Fruit fly (Drosophila melanogaster) whole organism, adult: Measurements from ENCODE around the gene Polr3H.
A peak's percentile ranks its signal among the peaks of the same experiment; 100 is the strongest.

Experiments
- CG11617 ChIP-seq: fragments of 200-800 bp; sonication (Bioruptor generic); optimal IDR thresholded peaks from 2 replicates; lab custom pipeline; 2017; ENCODE audit warnings: mild to moderate bottlenecking, missing biosample characterization, missing genetic modification reagents, missing genetic modification characterization
- CG12768 ChIP-seq: fragments of 200-800 bp; sonication (Bioruptor generic); optimal IDR thresholded peaks from 2 replicates; lab custom pipeline; 2017; ENCODE audit warnings: missing biosample characterization, missing genetic modification characterization, mild to moderate bottlenecking, moderate library complexity, missing genetic modification reagents
- CG14711 ChIP-seq: fragments of 200-800 bp; sonication (Bioruptor generic); optimal IDR thresholded peaks from 2 replicates; lab custom pipeline; 2018; ENCODE audit warnings: missing biosample characterization, mild to moderate bottlenecking, missing genetic modification characterization, moderate library complexity
- CG1620 ChIP-seq: fragments of 200-800 bp; sonication (Bioruptor generic); optimal IDR thresholded peaks from 2 replicates; lab custom pipeline; 2016; ENCODE audit warnings: missing biosample characterization, missing genetic modification characterization
- CG33017 ChIP-seq: fragments of 200-800 bp; sonication (Bioruptor generic); optimal IDR thresholded peaks from 2 replicates; lab custom pipeline; 2018; ENCODE audit warnings: missing biosample characterization, mild to moderate bottlenecking, missing genetic modification characterization, moderate library complexity
- CG5204 ChIP-seq: fragments of 200-800 bp; sonication (Bioruptor generic); optimal IDR thresholded peaks from 2 replicates; lab custom pipeline; 2016; ENCODE audit warnings: missing biosample characterization, missing genetic modification characterization
- CG7045 ChIP-seq: fragments of 200-800 bp; sonication (Bioruptor generic); optimal IDR thresholded peaks from 2 replicates; lab custom pipeline; 2017; ENCODE audit warnings: missing biosample characterization, mild to moderate bottlenecking, missing genetic modification characterization
- CG7101 ChIP-seq: fragments of 200-800 bp; sonication (Bioruptor generic); optimal IDR thresholded peaks from 2 replicates; lab custom pipeline; 2018; ENCODE audit warnings: missing biosample characterization, mild to moderate bottlenecking, missing genetic modification characterization, moderate library complexity
- Clk ChIP-seq: fragments of 200-800 bp; sonication (Bioruptor generic); optimal IDR thresholded peaks from 2 replicates; lab custom pipeline; 2017; ENCODE audit warnings: missing biosample characterization, missing genetic modification characterization
- Crg-1 ChIP-seq: fragments of 200-800 bp; sonication (Bioruptor generic); optimal IDR thresholded peaks from 2 replicates; lab custom pipeline; 2016; ENCODE audit warnings: missing biosample characterization, missing genetic modification characterization
- Hr96 ChIP-seq: fragments of 200-800 bp; sonication (Bioruptor generic); optimal IDR thresholded peaks from 2 replicates; lab custom pipeline; 2016; ENCODE audit warnings: missing biosample characterization, missing genetic modification characterization
- Mnt ChIP-seq: fragments of 200-800 bp; sonication (Bioruptor generic); optimal IDR thresholded peaks from 2 replicates; lab custom pipeline; 2016; ENCODE audit warnings: missing biosample characterization, mild to moderate bottlenecking, missing genetic modification characterization
- bab1 ChIP-seq: fragments of 200-800 bp; sonication (Bioruptor generic); optimal IDR thresholded peaks from 3 replicates; lab custom pipeline; 2019; ENCODE audit warnings: missing biosample characterization, mild to moderate bottlenecking, missing genetic modification characterization, moderate library complexity
- cic ChIP-seq: fragments of 200-800 bp; sonication (Bioruptor generic); optimal IDR thresholded peaks from 2 replicates; lab custom pipeline; 2017; ENCODE audit warnings: missing biosample characterization, mild to moderate bottlenecking, missing genetic modification characterization, moderate library complexity
- cnc ChIP-seq, 2 experiments: fragments of >200 bp; optimal IDR thresholded peaks; 2 replicates each; lab custom pipeline; 2017
- kay ChIP-seq: fragments of 200-800 bp; sonication (Bioruptor generic); peaks from one replicate; lab custom pipeline; 2016; ENCODE audit warnings: missing biosample characterization, missing genetic modification characterization, borderline replicate concordance
- ovo ChIP-seq: fragments of 200-800 bp; sonication (Bioruptor generic); optimal IDR thresholded peaks from 2 replicates; lab custom pipeline; 2016; ENCODE audit warnings: missing biosample characterization, missing genetic modification characterization
- pad ChIP-seq: fragments of 200-800 bp; sonication (Bioruptor generic); optimal IDR thresholded peaks from 3 replicates; lab custom pipeline; 2017; ENCODE audit warnings: missing biosample characterization, missing genetic modification characterization, mild to moderate bottlenecking, moderate library complexity, missing genetic modification reagents
- tj ChIP-seq: fragments of 200-800 bp; sonication (Bioruptor generic); optimal IDR thresholded peaks from 3 replicates; lab custom pipeline; 2017; ENCODE audit warnings: missing biosample characterization, mild to moderate bottlenecking, missing genetic modification characterization, moderate library complexity
- toe ChIP-seq: fragments of 200-800 bp; sonication (Bioruptor generic); optimal IDR thresholded peaks from 2 replicates; lab custom pipeline; 2016; ENCODE audit warnings: missing biosample characterization, missing genetic modification characterization

The Polr3H gene

dm6 chr3L:11656189-11656588 is 7.6 kb downstream of the Polr3H start:
- peak; percentile 64 for TF ChIP-seq CG7045 (GFP tag; lab: Kevin White, UChicago)
- TF ChIP-seq CG5204 (GFP tag; lab: Kevin White, UChicago): peak; percentile 52
- peak; percentile 51 for TF ChIP-seq toe (GFP tag; lab: Kevin White, UChicago)
- no peak for TF ChIP-seq cic
- no peak for TF ChIP-seq Crg-1 (GFP tag; lab: Kevin White, UChicago)
- TF ChIP-seq Mnt (GFP tag; lab: Kevin White, UChicago): peak; percentile 3
- no peak for TF ChIP-seq bab1 (GFP tag; lab: Kevin White, UChicago)
- TF ChIP-seq CG7101: peak; percentile 66
- peak; percentile 35 for TF ChIP-seq Hr96 (GFP tag; lab: Kevin White, UChicago)
- no peak for TF ChIP-seq ovo (GFP tag; lab: Kevin White, UChicago)
- TF ChIP-seq pad (GFP tag; lab: Kevin White, UChicago): peak; percentile 10
- peak; percentile 75 for TF ChIP-seq CG12768
- no peak for TF ChIP-seq cnc (optimal IDR thresholded peaks at IDR 0.05; lab: Kevin White, UChicago)
- TF ChIP-seq CG11617 (GFP tag; lab: Kevin White, UChicago): peak; percentile 1
- TF ChIP-seq CG14711: peak; percentile 62
- peak; percentile 77 for TF ChIP-seq CG33017
- no peak for TF ChIP-seq CG1620 (GFP tag; lab: Kevin White, UChicago)
- no peak for TF ChIP-seq tj (GFP tag; lab: Kevin White, UChicago)
- TF ChIP-seq kay (GFP tag; lab: Kevin White, UChicago): no peak
- peak; percentile 40 for TF ChIP-seq Clk (GFP tag; lab: Kevin White, UChicago)

dm6 chr3L:11678313-11678817 is 29.8 kb downstream of the Polr3H start:
- TF ChIP-seq CG33017: no peak
- TF ChIP-seq Hr96 (GFP tag; lab: Kevin White, UChicago): no peak
- no peak for TF ChIP-seq toe (GFP tag; lab: Kevin White, UChicago)
- no peak for TF ChIP-seq ovo (GFP tag; lab: Kevin White, UChicago)
- no peak for TF ChIP-seq kay (GFP tag; lab: Kevin White, UChicago)
- TF ChIP-seq bab1 (GFP tag; lab: Kevin White, UChicago): no peak
- no peak for TF ChIP-seq cic
- TF ChIP-seq CG14711: no peak

dm6 chr3L:11680298-11680697 is 31.7 kb downstream of the Polr3H start, which contains the start of gene CG32085:
Gene CG32085, minus strand, starts transcription at chr3L:11680344.
- TF ChIP-seq CG5204 (GFP tag; lab: Kevin White, UChicago) (no peak), CG14711 (peak; percentile 4), cnc (optimal IDR thresholded peaks at IDR 0.05; lab: Kevin White, UChicago) (no peak), CG33017 (no peak), bab1 (GFP tag; lab: Kevin White, UChicago) (no peak), Clk (GFP tag; lab: Kevin White, UChicago) (peak; percentile 8), CG1620 (GFP tag; lab: Kevin White, UChicago) (no peak), CG12768 (peak; percentile 41), CG7101 (no peak), tj (GFP tag; lab: Kevin White, UChicago) (no peak), CG7045 (GFP tag; lab: Kevin White, UChicago) (peak; percentile 5), Hr96 (GFP tag; lab: Kevin White, UChicago) (no peak), toe (GFP tag; lab: Kevin White, UChicago) (peak; percentile 17), kay (GFP tag; lab: Kevin White, UChicago) (no peak), Crg-1 (GFP tag; lab: Kevin White, UChicago) (no peak), ovo (GFP tag; lab: Kevin White, UChicago) (no peak), CG11617 (GFP tag; lab: Kevin White, UChicago) (peak; percentile 23), cic (peak; percentile 36), pad (GFP tag; lab: Kevin White, UChicago) (peak; percentile 16), Mnt (GFP tag; lab: Kevin White, UChicago) (peak; percentile 24)

dm6 chr3L:11681794-11682193 is 33.2 kb downstream of the Polr3H start, which contains the start of gene TfIIEalpha:
Gene TfIIEalpha, plus strand, starts transcription at chr3L:11682038.
- no peak for TF ChIP-seq ovo (GFP tag; lab: Kevin White, UChicago)
- TF ChIP-seq cic: peak; percentile 37
- peak; percentile 18 for TF ChIP-seq toe (GFP tag; lab: Kevin White, UChicago)
- peak; percentile 23 for TF ChIP-seq Mnt (GFP tag; lab: Kevin White, UChicago)
- no peak for TF ChIP-seq Crg-1 (GFP tag; lab: Kevin White, UChicago)
- peak; percentile 66 for TF ChIP-seq bab1 (GFP tag; lab: Kevin White, UChicago)

- TF ChIP-seq tj (GFP tag; lab: Kevin White, UChicago): peak; percentile 98
- peak; percentile 90 for TF ChIP-seq CG11617 (GFP tag; lab: Kevin White, UChicago)
- peak; percentile 80 for TF ChIP-seq toe (GFP tag; lab: Kevin White, UChicago)
- peak; percentile 37 for TF ChIP-seq bab1 (GFP tag; lab: Kevin White, UChicago)
- TF ChIP-seq cnc (optimal IDR thresholded peaks at IDR 0.05; lab: Kevin White, UChicago): no peak
- peak; percentile 27 for TF ChIP-seq pad (GFP tag; lab: Kevin White, UChicago)
- TF ChIP-seq Clk (GFP tag; lab: Kevin White, UChicago): peak; percentile 4
- TF ChIP-seq Mnt (GFP tag; lab: Kevin White, UChicago): peak; percentile 73
- peak; percentile 58 for TF ChIP-seq CG12768
- peak; percentile 38 for TF ChIP-seq CG14711
- peak; percentile 95 for TF ChIP-seq kay (GFP tag; lab: Kevin White, UChicago)
- peak; percentile 69 for TF ChIP-seq ovo (GFP tag; lab: Kevin White, UChicago)
- TF ChIP-seq Crg-1 (GFP tag; lab: Kevin White, UChicago): peak; percentile 54
- peak; percentile 84 for TF ChIP-seq Hr96 (GFP tag; lab: Kevin White, UChicago)
- peak; percentile 77 for TF ChIP-seq CG5204 (GFP tag; lab: Kevin White, UChicago)
- peak; percentile 75 for TF ChIP-seq CG7101
- TF ChIP-seq cic: peak; percentile 96
- TF ChIP-seq CG7045 (GFP tag; lab: Kevin White, UChicago): peak; percentile 57
- TF ChIP-seq CG33017: peak; percentile 87
- TF ChIP-seq CG1620 (GFP tag; lab: Kevin White, UChicago): peak; percentile 73
Observed at dm6 chr3L:11683819-11684521, 35.4 kb downstream of the Polr3H start, which contains the start of gene Sugb. Gene Sugb, plus strand, starts transcription at chr3L:11683980.
